Worm (Caenorhabditis elegans): Measurements from ENCODE around the gene C33A12.3.

ce11 chrIV:9510439-9510838, 2.4 kb downstream of the C33A12.3 start, which contains the start of gene C33A12.4:
- TF ChIP-seq flt-1 (GFP tag; IDR thresholded peaks at IDR 0.05): no peak
- no peak for TF ChIP-seq ama-1 (optimal IDR thresholded peaks at IDR 0.05)
- TF ChIP-seq tra-4 (tag; optimal IDR thresholded peaks at IDR 0.05): no peak

Data from whole organism, early embryonic.